Worm (Caenorhabditis elegans) whole organism, L4/young adult: ENCODE measurements around the gene EGAP1.5.
A peak's percentile ranks its signal among the peaks of the same experiment; 100 is the strongest.

ENCODE experiments used
- W03F9.2 ChIP-seq: fragments of 150-350 bp; optimal IDR thresholded peaks from 2 replicates; lab custom pipeline; 2014; ENCODE audit warnings: missing biosample characterization, missing genetic modification characterization
- dao-5 ChIP-seq: sonication (generic microtip); optimal IDR thresholded peaks from 2 replicates; lab custom pipeline; 2016; ENCODE audit warnings: missing genotype, missing genetic modification characterization, moderate library complexity, missing compliant biosample characterization
- him-1 ChIP-seq: sonication (generic microtip); optimal IDR thresholded peaks from 2 replicates; lab custom pipeline; 2016; ENCODE audit warnings: missing genotype, missing genetic modification reagents, missing genetic modification characterization, missing compliant biosample characterization

EGAP1.5 gene

DNA sequence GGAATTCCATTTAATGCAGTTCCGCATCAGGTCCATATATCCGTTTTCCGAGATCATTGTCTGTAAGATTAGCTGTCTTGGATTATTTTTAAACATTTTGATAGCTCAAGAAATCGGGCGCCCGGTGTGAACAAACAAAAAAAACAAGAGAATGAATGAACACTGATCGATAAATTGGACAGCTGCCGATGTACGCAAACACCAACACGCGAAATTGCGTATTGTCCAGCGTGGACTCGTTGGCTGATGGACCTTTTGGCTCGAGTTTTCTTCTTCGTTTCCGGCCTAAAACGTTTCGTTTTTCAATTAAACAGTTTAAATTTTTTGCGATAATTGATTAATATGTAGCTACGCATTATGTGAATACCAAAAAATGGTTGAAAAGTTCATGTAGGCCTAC, 25.5 kb upstream of the EGAP1.5 start, which contains the start of gene dpff-1:
TSS of gene dpff-1 (minus strand) at position 288 of the 400 bp plus-strand sequence.
- TF ChIP-seq dao-5, result no peak
- TF ChIP-seq him-1, result no peak
- no peak for TF ChIP-seq W03F9.2 (tag; lab: Kevin White, UChicago)

DNA sequence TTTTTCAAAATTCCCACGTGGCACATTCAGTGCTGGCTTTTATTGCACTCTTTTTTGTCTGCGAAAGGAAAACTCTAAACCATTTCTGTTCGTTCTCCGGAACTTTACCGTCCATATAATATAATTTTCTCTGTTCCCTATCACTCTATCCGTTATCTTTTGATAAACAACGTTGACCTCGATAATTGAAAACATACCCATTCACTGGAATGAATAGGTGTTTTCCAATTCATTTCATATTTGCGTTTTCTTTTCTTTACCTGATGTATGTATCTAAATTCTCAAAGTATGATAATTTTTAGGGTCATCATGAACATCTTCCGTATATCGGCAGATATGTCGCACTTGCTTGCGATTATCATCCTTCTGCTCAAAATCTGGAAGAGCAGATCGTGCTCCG, 24.8 kb upstream of the EGAP1.5 start, which contains the start of gene erd-2.2:
TSS of gene erd-2.2 (plus strand) at position 301 of the 400 bp plus-strand sequence.
- TF ChIP-seq W03F9.2 (tag; lab: Kevin White, UChicago) (no peak), him-1 (no peak), dao-5 (no peak)

DNA sequence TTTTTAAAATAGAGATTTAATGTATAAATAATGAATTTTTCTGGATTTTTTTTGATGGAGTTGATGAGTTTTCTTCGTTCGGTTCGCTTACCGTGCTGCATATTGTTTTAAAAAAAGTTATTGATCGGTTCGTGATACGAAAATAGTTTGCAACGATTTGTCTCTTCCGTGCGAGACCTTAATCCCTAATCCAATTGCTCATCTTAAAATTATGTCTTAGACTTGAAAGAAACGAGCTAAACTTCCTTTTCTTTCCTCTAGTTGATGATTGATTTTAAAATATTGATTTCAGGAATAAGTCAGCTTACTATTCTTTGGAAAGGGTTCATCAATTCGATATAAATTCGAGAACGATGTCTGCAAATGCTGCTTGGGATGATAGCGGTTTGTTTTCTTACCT, 23.1 kb upstream of the EGAP1.5 start, which contains the start of gene C28H8.3:
TSS of gene C28H8.3 (plus strand) at position 293 of the 400 bp plus-strand sequence.
- no peak for TF ChIP-seq W03F9.2 (tag; lab: Kevin White, UChicago)
- no peak for TF ChIP-seq him-1
- no peak for TF ChIP-seq dao-5

DNA sequence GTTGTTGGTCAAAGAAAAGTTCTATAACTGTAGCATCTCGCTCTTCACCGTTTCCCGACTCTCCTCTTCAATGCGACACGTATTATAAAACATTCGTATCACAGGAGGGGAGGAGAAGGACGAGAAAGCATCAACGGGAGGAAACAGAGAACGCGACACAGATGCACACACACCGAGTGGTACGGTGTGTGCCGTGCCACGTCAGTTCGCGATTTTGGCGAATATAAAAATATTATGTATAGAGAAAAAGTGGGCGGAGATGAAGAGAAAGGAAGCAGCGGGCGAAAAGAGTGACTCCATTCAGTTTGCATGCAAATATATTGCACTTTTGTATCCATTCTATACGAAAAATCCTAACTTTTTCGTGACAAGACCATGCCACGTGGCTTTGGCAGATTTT, 16.8 kb upstream of the EGAP1.5 start:
- TF ChIP-seq W03F9.2 (tag; lab: Kevin White, UChicago) (no peak), dao-5 (no peak), him-1 (no peak)

DNA sequence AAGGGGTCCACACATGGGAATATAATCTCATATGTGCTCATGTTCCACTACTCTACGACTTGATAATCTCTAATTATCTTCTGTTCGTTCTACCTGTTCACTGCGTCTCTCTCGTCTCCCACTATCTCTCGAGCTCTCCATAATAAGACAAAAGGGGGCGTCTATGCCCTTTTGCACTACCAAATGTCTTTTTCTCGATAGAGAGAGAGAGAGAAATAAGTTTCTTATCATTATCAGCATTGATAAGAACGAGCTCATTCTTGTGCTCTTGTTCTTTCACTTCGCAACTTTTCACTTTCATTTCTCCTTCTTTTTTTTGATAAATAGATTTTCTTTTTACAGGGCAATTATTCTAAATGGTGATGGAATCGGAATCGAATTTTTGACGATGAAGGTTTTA, 15.6 kb upstream of the EGAP1.5 start:
- no peak for TF ChIP-seq W03F9.2 (tag; lab: Kevin White, UChicago)

DNA sequence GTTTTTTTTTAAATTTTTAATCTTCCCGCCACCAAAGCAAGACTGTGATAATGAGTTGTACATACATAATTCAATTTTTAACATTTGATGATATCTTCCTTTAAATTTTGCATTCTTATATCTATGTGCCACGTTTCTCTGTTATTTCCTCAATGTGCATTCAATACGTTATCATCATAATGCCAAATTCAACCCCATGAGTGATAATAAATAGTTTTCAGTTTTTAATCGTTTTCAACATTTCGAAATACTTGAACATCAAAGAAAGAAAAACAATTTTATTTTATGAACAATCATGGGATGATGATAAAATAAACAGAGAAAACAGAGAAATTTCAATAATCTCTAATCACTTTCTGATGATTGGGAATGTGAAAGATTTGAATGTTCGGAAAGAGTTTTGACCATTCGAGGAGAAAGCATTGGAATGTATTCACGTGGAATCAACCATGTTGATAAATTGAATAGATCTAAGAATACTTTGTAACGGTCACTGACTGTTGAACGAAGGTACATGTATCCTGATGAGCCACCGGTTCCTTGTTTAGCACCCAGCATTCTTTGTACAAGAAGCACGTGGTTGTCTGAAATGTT, 14.1 kb upstream of the EGAP1.5 start:
- TF ChIP-seq W03F9.2 (tag; lab: Kevin White, UChicago), result peak; percentile 9
- TF ChIP-seq him-1, result no peak

DNA sequence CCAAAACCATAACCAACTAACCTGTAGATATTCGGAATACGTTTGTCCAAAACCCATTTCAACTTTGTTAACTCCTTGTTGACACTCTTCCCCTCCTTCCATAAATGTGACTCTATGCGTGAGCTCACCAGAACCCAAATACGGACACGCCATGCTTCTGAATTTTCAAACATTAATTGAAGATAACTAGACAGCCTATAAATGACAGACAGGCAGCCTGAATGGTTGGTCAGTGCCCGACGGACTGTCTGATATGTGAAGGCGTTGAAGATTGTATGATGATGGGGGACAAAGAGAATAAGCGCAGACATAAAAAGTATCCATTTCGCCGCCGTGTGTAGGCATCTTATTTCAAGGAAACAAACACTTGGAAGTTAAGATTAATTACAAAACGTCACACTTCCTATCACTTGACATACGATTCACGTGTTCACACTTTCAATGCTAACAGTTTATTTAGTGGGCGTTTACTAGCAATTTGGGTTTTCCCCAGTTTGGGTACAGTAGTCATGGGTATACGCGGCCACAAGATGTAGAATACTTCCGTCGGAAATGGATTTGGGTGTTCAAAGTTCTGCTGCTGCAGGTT, 11.6 kb upstream of the EGAP1.5 start, which contains the start of the genes tdo-2 and C28H8.2:
TSS of gene tdo-2 (minus strand) at position 157 of the 589 bp plus-strand sequence.
TSS of gene C28H8.2 (plus strand) at position 524 of the 589 bp plus-strand sequence.
- TF ChIP-seq dao-5 (no peak), him-1 (no peak), W03F9.2 (tag; lab: Kevin White, UChicago) (no peak)

DNA sequence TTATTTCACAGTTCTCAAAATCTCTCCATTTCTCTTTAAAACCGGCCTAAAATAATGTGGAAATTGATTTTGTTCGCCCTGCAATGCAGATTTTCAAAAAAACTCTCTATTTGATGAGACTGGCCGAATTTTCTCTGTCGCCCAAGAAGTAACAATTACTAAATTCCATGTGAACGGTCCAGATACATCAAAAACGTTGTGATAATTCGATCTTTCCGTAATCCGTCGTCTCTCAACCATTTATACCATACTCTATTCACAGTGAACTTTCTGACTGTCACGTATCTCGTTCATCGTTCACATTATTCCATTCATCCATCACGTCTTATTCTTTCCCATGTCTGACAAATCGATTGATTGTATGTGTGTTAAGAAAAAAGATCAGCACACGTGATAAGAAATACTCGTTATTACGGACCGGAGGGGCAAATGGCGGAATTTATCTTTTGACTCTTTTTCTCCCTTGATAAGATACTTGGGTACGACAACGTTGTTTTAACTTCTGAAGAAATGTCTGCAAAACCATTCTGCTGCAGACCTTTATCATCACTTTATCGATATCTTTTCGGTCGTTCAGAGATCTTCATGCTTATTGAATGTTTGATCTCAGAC, 10.3 kb upstream of the EGAP1.5 start:
- TF ChIP-seq him-1 (no peak), W03F9.2 (tag; lab: Kevin White, UChicago) (no peak), dao-5 (no peak)

DNA sequence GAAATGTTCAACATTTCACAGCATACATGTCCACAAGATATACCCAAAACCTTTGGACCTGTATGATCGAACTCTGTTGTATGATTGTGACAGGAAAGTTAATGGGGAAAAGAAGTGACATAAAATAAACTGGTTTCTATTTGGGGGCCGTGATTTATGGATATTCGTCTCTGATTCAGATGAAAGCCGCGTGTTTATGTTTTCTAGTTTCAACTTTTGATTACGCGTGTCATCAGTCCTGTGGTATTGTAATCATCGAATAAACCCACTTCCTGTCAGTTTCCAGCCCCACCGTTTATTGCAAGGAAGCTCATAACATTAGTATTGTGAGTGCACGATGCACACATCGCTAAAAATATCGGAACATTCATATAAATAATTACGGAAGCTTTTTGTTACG, 9.3 kb upstream of the EGAP1.5 start:
- no peak for TF ChIP-seq dao-5
- no peak for TF ChIP-seq him-1
- TF ChIP-seq W03F9.2 (tag; lab: Kevin White, UChicago), result no peak

DNA sequence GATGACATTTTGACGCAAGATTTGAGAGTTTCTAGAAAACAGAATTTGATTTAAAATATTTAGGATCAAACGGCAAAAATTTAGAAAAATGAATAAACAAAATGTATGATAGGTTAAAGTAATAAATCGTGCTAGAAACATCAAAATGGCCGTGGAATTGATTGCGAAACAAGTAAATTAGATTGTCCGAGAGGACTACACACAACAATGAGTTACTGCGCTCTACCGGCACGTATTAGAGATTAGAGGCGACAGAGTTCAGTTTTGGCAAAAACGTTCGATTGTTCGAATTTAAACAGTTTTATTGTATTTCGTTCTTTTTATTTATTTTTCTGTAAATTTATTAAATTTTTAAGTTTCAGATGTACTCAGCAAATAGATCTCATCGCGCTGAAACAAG, 5.8 kb upstream of the EGAP1.5 start, which contains the start of the genes dnc-2 and bcl-7:
TSS of gene dnc-2 (minus strand) at position 33 of the 400 bp plus-strand sequence.
TSS of gene bcl-7 (plus strand) at position 363 of the 400 bp plus-strand sequence.
- peak; percentile 8 for TF ChIP-seq W03F9.2 (tag; lab: Kevin White, UChicago)
- no peak for TF ChIP-seq him-1

DNA sequence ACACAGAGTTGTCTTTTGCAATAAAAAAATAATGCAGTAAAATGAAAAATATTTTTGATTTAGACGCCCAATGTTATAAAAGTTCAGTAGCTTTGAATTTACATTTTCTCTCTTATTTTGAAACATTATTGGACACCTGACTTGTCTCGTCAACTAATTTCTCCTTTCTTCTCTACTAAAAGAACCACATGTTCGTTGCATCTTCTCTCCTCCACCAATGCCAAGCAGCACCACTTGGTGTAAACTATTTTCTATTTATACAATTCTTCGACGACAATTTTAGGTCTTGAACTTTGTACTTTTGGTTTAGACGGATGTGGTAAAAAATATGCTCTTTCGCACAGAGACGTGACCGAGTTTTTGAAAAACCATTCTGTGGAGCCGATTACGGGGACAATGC, 862 bp upstream of the EGAP1.5 start:
- TF ChIP-seq him-1, result no peak
- no peak for TF ChIP-seq W03F9.2 (tag; lab: Kevin White, UChicago)
- no peak for TF ChIP-seq dao-5

DNA sequence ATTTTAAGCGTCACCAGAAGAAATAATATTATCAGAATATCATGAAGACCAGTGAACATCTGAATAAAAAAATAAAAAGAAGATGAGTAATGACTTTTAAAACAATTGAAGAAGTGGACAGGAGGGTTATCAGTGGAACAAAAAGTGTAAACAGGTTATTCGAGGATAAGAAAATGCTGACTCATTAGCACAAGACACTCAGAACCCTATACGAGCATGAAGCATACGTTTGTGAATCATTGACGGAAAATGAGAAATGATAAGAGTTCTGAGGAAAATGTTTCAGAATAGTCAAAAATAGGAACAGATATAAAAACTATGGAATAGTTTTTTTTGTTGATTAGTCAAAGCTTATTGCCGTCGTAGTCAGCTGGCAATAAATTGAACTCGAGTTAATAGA, 1.3 kb downstream of the EGAP1.5 start, which contains the start of gene zmp-1:
TSS of gene zmp-1 (minus strand) at position 101 of the 400 bp plus-strand sequence.
- TF ChIP-seq dao-5, result no peak
- TF ChIP-seq him-1, result no peak
- TF ChIP-seq W03F9.2 (tag; lab: Kevin White, UChicago), result no peak

DNA sequence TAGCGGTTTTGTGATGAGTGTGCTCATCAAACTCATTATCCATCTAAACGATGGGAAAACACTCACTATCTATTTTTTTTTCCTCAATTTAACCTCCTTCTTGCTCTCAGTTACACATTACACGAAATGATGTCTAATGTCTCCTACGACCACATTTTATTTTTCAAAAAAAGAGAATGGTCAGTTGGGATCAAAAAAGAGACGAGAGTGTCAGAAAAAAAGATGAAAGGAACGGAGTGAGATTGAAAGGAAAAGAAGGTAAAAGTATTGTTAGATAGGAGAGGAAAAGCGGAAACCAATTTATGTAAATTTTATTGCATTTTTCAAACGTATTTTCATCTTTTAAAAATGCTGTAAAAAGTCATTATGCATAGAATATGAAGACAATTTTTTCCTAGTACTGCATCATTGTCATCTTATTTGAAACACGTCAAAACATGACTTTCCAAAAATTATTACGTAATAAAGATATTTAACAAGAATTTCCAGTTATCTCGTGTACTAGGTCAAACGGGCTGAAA, 2.7 kb downstream of the EGAP1.5 start:
- TF ChIP-seq him-1 (no peak), dao-5 (no peak), W03F9.2 (tag; lab: Kevin White, UChicago) (no peak)

DNA sequence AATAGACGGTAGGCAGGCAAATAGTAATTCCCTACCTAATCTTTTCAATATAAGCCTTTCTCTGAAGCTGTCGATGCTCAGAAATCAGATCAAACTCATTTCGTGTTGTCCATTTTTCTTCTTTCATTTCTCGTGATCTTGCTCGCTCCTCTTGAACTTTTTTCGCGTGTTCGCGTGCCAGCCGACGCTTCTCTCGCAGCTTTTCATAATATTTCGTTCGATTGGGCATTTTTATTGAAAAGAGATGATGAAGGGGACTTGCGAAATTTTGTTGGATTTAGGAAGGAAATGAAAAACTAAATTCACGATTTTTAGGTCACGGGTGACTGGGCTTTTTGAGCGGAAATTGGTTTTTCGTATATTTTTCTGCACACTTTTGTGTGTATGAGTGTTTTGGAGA, 5.5 kb downstream of the EGAP1.5 start, which contains the start of gene EGAP1.1:
TSS of gene EGAP1.1 (minus strand) at position 229 of the 400 bp plus-strand sequence.
- TF ChIP-seq W03F9.2 (tag; lab: Kevin White, UChicago) (no peak), him-1 (no peak), dao-5 (no peak)

DNA sequence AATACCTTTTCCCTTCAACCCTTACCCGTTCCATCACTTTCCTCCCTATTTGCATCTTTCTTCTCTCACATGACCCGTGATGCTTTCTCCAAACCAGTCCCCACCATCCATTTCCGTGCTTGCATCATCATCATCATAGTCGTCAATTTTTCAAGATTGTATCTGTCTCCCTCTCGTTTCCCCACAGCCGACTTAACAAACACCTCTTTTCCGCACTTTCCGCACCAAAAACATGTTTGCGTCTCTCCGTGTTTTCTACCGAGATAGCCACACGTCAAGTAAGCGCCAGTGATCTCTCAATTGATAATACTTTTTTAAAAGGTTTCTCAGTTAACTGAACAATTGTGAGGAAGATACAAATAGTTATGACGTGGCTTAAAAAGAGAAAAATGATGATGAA, 6.5 kb downstream of the EGAP1.5 start:
- TF ChIP-seq dao-5 (no peak), W03F9.2 (tag; lab: Kevin White, UChicago) (peak; percentile 62), him-1 (no peak)
